Worm (Caenorhabditis elegans) whole organism, early embryonic: Measurements from ENCODE around the gene C36B7.4.

Experiments used
- B0310.2 ChIP-seq: sonication (generic microtip); optimal IDR thresholded peaks from 2 replicates; lab custom pipeline; 2016; ENCODE audit warnings: mild to moderate bottlenecking, missing genetic modification characterization, missing compliant biosample characterization
- F13C5.2 ChIP-seq: sonication (generic microtip); optimal IDR thresholded peaks from 2 replicates; lab custom pipeline; 2017; ENCODE audit warnings: mild to moderate bottlenecking, missing genetic modification characterization, inconsistent platforms, missing compliant biosample characterization
- ama-1 ChIP-seq: fragments of 150-350 bp; optimal IDR thresholded peaks from 2 replicates; lab custom pipeline; 2014
- ceh-13 ChIP-seq: fragments of 200-800 bp; sonication (Bioruptor generic); optimal IDR thresholded peaks from 2 replicates; lab custom pipeline; 2018; ENCODE audit warnings: mild to moderate bottlenecking, missing genetic modification characterization, missing compliant biosample characterization
- ceh-36 ChIP-seq: sonication (generic microtip); optimal IDR thresholded peaks from 2 replicates; lab custom pipeline; 2016; ENCODE audit warnings: missing genetic modification characterization, inconsistent platforms, missing compliant biosample characterization
- ets-7 ChIP-seq: sonication (generic microtip); optimal IDR thresholded peaks from 2 replicates; lab custom pipeline; 2016; ENCODE audit warnings: missing genotype, missing genetic modification characterization, missing compliant biosample characterization
- flt-1 ChIP-seq: fragments of 200-800 bp; sonication (Bioruptor generic); IDR thresholded peaks from 2 replicates; pipeline ENCODE4 v1.3.6; 2022; ENCODE audit warnings: missing genetic modification characterization, missing compliant biosample characterization
- hmbx-1 ChIP-seq: sonication (generic microtip); optimal IDR thresholded peaks from 2 replicates; lab custom pipeline; 2016; ENCODE audit warnings: mild to moderate bottlenecking, missing genetic modification characterization, missing compliant biosample characterization
- hmg-4 ChIP-seq: fragments of 200-800 bp; sonication (Bioruptor generic); optimal IDR thresholded peaks from 2 replicates; lab custom pipeline; 2018; ENCODE audit warnings: mild to moderate bottlenecking, missing genetic modification characterization, missing compliant biosample characterization
- hnd-1 ChIP-seq: sonication (generic microtip); optimal IDR thresholded peaks from 2 replicates; lab custom pipeline; 2016; ENCODE audit warnings: missing genetic modification characterization, missing compliant biosample characterization
- pes-1 ChIP-seq: fragments of 200-800 bp; sonication (Bioruptor generic); IDR thresholded peaks from 2 replicates; pipeline ENCODE4 v1.3.6; 2022; ENCODE audit warnings: missing genetic modification reagents, missing genetic modification characterization, missing compliant biosample characterization
- scrt-1 ChIP-seq: fragments of 200-800 bp; sonication (Bioruptor generic); IDR thresholded peaks from 2 replicates; pipeline ENCODE4 v1.3.6; 2022; ENCODE audit warnings: missing genetic modification characterization, missing compliant biosample characterization
- sea-1 ChIP-seq: fragments of 200-800 bp; sonication (Bioruptor generic); conservative IDR thresholded peaks from 2 replicates; pipeline ENCODE4 v1.3.6; 2022; ENCODE audit warnings: missing genetic modification characterization, missing compliant biosample characterization
- tbx-11 ChIP-seq: fragments of 200-800 bp; sonication (Bioruptor generic); IDR thresholded peaks from 2 replicates; pipeline ENCODE4 v1.3.6; 2022; ENCODE audit warnings: missing genetic modification characterization, missing compliant biosample characterization
- tbx-37 ChIP-seq: fragments of 200-800 bp; sonication (Bioruptor generic); conservative IDR thresholded peaks from 2 replicates; pipeline ENCODE4 v1.3.6; 2022; ENCODE audit warnings: missing genetic modification reagents, missing genetic modification characterization, missing compliant biosample characterization
- tra-4 ChIP-seq: sonication (generic microtip); optimal IDR thresholded peaks from 2 replicates; lab custom pipeline; 2017; ENCODE audit warnings: missing genetic modification characterization, missing compliant biosample characterization

Gene C36B7.4

DNA sequence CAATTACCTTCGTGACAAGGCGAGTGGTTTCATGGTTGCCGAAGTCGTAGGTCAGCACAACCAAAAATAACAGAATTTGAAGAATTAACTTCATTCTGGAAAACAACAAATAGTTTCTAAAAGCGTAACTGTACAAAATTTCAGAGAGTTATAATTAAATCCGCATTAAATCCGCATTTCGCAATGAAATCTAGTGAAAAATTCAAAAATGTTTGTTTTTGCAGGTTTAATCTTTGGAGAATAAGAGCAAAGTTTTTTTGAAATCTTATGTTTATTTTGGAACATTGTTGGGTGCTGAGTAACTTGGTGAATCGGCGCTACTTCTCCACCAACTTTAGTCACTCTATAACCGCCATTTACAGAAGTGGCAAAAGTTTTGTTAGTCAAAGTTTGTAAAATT lies at the start of gene C36B7.4:
C36B7.4 (minus strand) TSS at position 101 of the 400 bp plus-strand sequence.
- TF ChIP-seq hmbx-1 (no peak), tbx-37 (no peak), ets-7 (tag; lab: Kevin White, UChicago) (no peak), sea-1 (GFP tag; lab: Robert Waterston, UW) (no peak), tra-4 (tag; lab: Kevin White, UChicago) (no peak), ama-1 (lab: Kevin White, UChicago) (no peak), hmg-4 (GFP tag; lab: Kevin White, UChicago) (no peak), tbx-11 (no peak), hnd-1 (no peak), ceh-36 (no peak), B0310.2 (tag; lab: Kevin White, UChicago) (no peak)

DNA sequence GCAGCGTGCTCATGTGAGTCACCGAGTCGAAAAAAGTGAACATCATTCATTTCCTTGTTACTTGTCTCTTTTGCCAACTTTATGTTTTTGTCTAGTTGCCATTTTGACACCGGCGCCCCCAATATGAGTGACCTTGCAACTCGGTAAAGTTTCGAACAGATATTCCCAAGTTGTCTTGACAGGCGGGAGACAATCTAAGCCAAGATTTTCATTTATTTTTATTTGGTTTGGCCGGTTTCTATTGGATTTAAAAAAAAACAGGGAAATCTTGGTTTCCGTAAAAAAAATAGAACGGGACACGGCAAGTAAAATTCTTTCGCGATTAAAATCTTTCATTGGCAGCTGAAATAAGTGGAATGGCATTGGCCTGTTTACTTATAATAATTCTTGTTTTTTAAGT lies 45.4 kb upstream of the C36B7.4 start:
- TF ChIP-seq ceh-13 (GFP tag; lab: Kevin White, UChicago) = no peak

DNA sequence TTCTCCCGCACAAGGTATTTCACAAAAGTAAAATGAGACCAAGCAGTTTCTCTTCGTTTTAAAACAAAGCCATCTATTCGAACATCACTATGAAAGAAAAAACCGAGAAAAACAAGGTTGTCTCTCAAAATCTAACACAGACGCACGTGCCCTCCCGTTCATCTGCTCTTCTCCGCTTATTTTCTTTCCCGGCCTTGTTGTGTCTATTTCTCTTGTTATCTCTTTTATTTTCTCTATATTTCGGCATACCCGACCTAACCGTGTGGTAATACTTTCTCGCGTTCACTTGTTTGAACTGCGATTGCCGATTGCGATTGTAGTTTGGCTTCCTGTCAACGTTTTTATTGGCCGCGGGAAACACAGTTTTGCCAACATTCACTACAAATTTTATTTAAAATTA lies 43.6 kb upstream of the C36B7.4 start:
- TF ChIP-seq ceh-13 (GFP tag; lab: Kevin White, UChicago) (no peak), ama-1 (lab: Kevin White, UChicago) (no peak), hmg-4 (GFP tag; lab: Kevin White, UChicago) (no peak), ets-7 (tag; lab: Kevin White, UChicago) (no peak)

DNA sequence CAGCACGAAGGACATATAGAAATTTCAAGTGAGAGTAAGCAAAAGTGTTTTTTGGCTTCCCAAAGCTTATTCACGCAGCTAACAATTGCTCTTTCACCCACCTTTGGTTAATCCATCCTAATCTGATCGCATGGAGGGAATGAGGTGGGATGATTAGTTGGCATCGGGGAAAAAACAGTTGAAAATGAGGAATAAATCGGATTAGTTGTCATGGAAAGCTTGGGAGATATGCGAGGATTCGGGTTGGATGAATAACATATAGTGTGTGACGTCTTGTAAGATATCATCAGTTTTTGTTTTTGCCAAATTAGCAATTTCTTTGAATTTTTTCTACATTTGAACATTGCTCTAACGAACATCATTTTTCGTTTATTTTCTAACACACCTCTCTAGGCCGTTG lies 42.8 kb upstream of the C36B7.4 start:
- TF ChIP-seq tbx-11 = no peak
- no peak for TF ChIP-seq ceh-13 (GFP tag; lab: Kevin White, UChicago)

DNA sequence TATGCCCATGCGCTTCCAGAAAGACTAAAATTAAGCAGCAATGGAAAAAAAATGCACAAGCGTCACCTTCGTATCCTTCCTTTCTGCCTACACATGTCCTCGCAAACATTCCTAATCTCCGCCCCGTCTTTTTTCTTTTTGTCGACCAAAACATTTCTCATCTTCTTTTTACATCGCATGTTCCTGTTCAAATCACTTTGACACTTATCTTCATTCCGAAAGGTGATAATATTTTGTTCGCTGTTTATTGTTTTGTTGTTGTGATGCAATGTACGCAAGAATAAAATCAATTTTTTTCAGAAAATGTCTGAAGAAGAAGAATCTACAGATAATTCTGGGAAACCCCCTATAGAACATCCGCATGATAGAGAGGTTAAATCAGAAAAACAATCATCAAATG lies 40.5 kb upstream of the C36B7.4 start, which contains the start of gene ist-1:
ist-1 (plus strand) TSS at position 301 of the 400 bp plus-strand sequence.
- TF ChIP-seq ets-7 (tag; lab: Kevin White, UChicago) (no peak), tbx-37 (no peak), hmg-4 (GFP tag; lab: Kevin White, UChicago) (no peak), F13C5.2 (tag; lab: Kevin White, UChicago) (no peak), flt-1 (no peak)

DNA sequence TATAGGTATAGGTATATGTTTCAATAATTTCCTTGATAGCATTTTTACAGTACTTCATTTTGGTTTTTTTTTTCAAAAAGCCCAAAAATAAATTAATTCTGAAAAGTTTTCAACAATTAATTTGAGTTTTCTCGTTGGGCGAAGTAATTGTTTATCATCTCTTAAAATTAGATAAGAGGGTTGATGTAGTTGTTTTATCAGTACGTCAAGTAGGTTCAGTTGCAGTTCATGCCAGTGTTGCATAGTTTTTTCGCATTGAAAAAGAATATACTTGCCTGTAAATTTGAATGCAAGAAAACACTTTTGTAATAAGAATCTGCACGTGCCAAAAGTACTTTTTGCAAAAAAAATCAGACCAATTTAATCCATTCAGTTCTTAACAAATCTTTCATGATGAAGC lies 39.4 kb upstream of the C36B7.4 start:
- TF ChIP-seq ceh-36 (no peak), tbx-37 (no peak), hmbx-1 (no peak)

DNA sequence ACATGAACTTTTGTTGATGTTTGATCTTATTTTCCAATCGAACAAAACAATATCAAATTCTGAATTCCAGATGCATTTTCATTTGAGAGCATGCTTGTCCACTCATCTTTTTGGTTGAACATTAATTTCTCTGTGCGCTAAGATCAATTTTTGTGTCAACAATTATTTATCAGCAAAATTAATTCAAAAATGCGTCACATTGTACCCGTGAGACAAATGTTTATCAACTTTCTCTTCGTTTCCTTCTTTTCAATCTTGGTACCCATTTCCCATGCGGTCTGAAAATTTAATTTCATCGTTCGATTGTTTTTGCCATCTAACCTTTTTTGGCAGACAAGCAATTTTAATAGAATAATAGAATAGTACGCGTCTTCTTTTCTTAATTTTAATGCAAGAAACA lies 38.2 kb upstream of the C36B7.4 start:
- no peak for TF ChIP-seq F13C5.2 (tag; lab: Kevin White, UChicago)
- no peak for TF ChIP-seq hnd-1
- TF ChIP-seq scrt-1 (GFP tag; lab: Robert Waterston, UW) = no peak

DNA sequence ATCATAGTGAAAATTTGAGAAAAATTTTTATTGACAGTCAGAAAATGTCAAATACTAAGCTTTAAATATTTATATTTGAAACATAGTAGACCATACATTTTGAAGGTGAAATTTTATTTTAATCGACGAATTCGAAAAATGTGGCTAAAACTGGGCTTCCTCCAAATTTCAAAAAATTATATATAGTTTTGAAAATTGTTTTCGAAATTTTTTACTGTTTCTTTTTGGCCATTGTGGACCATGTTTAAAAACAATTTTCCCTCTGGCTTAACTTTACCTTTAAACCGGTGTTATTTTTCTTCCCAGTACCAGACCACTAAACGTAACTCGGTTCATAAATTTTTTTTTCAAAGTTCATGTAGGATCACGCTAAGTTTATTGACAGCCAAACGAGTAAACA lies 36.8 kb upstream of the C36B7.4 start:
- no peak for TF ChIP-seq ets-7 (tag; lab: Kevin White, UChicago)
- TF ChIP-seq hnd-1 = no peak
- TF ChIP-seq sea-1 (GFP tag; lab: Robert Waterston, UW) = no peak

DNA sequence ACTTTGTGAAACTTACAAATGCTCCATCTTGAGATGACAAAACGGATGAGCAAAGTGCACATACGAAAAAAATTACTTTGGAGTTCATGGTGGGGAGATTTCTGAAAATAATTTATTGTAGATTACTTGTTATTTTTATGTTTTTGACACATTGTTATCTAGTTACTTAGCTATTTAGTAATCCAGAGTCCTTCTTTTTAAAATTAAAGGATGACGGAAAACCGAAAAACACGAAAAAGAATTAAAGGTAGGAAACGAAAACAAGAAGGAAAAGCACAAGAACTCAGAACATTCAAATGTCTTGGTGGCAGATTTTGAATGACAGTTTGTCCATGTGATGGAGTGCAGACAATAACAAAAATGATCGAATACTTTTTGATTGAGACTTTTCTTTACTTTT lies 31.1 kb upstream of the C36B7.4 start, which contains the start of gene hen-1:
hen-1 (minus strand) TSS at position 101 of the 400 bp plus-strand sequence.
- no peak for TF ChIP-seq ets-7 (tag; lab: Kevin White, UChicago)
- TF ChIP-seq hmbx-1 = no peak
- TF ChIP-seq ama-1 (lab: Kevin White, UChicago) = no peak
- TF ChIP-seq tra-4 (tag; lab: Kevin White, UChicago) = no peak
- TF ChIP-seq sea-1 (GFP tag; lab: Robert Waterston, UW) = no peak
- TF ChIP-seq pes-1 (GFP tag; lab: Robert Waterston, UW) = no peak
- TF ChIP-seq hmg-4 (GFP tag; lab: Kevin White, UChicago) = no peak
- no peak for TF ChIP-seq scrt-1 (GFP tag; lab: Robert Waterston, UW)
- TF ChIP-seq B0310.2 (tag; lab: Kevin White, UChicago) = no peak
- no peak for TF ChIP-seq tbx-37
- no peak for TF ChIP-seq ceh-13 (GFP tag; lab: Kevin White, UChicago)
- no peak for TF ChIP-seq tbx-11
- TF ChIP-seq F13C5.2 (tag; lab: Kevin White, UChicago) = no peak
- no peak for TF ChIP-seq ceh-36

DNA sequence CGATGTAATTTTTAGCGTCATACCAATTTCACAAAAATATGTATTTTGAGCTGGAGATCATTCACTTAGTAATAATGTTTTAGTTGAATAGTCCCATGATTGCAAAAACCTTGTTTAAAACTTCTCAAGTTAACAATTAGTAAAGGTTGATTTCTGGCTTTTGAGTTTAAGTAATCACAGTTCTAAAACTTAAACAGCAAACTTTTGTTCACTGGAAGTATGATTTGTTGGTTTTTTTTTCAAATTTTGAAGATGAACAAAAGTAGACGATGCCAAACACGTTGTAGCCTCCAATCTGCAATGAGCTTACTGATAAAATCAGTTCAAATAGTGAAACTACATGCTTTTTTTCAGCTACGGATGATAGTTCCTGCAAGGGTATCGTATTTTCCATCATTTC lies 26.8 kb upstream of the C36B7.4 start, which contains the start of gene C36B7.1:
C36B7.1 (plus strand) TSS at position 301 of the 400 bp plus-strand sequence.
- no peak for TF ChIP-seq hnd-1
- TF ChIP-seq ceh-13 (GFP tag; lab: Kevin White, UChicago) = no peak
- TF ChIP-seq pes-1 (GFP tag; lab: Robert Waterston, UW) = no peak
- no peak for TF ChIP-seq hmbx-1
- no peak for TF ChIP-seq F13C5.2 (tag; lab: Kevin White, UChicago)
- no peak for TF ChIP-seq ets-7 (tag; lab: Kevin White, UChicago)
- no peak for TF ChIP-seq ama-1 (lab: Kevin White, UChicago)
- TF ChIP-seq sea-1 (GFP tag; lab: Robert Waterston, UW) = no peak
- TF ChIP-seq ceh-36 = no peak
- TF ChIP-seq tbx-37 = no peak
- no peak for TF ChIP-seq hmg-4 (GFP tag; lab: Kevin White, UChicago)
- TF ChIP-seq flt-1 = no peak
